Fruit fly (Drosophila melanogaster) whole organism, embryonic: ENCODE results near the gene CG7810.

Experiments
- BEAF-32 ChIP-seq: fragments of 200-800 bp; sonication (Bioruptor generic); optimal IDR thresholded peaks from 3 replicates; lab custom pipeline; 2017; ENCODE audit warnings: missing biosample characterization, missing genetic modification characterization, mild to moderate bottlenecking, moderate library complexity, missing genetic modification reagents
- CG1529 ChIP-seq: fragments of 200-800 bp; sonication (Bioruptor generic); optimal IDR thresholded peaks from 3 replicates; lab custom pipeline; 2018; ENCODE audit warnings: missing biosample characterization, missing genetic modification characterization
- CG17802 ChIP-seq: fragments of 200-800 bp; sonication (Bioruptor generic); optimal IDR thresholded peaks from 2 replicates; lab custom pipeline; 2018; ENCODE audit warnings: missing biosample characterization, mild to moderate bottlenecking, missing genetic modification characterization, moderate library complexity
- CG3163 ChIP-seq: fragments of 200-800 bp; sonication (Bioruptor generic); optimal IDR thresholded peaks from 3 replicates; lab custom pipeline; 2016; ENCODE audit warnings: missing biosample characterization, missing genetic modification characterization
- CG6272 ChIP-seq: fragments of 200-800 bp; sonication (Bioruptor generic); IDR thresholded peaks from 2 replicates; pipeline ENCODE4 v1.3.6; 2022; ENCODE audit warnings: missing biosample characterization, missing genetic modification characterization
- Rfx ChIP-seq: fragments of 200-800 bp; sonication (Bioruptor generic); IDR thresholded peaks from 2 replicates; pipeline ENCODE4 v1.3.6; 2022; ENCODE audit warnings: missing biosample characterization, missing genetic modification characterization
- cwo ChIP-seq: fragments of 200-800 bp; sonication (Bioruptor generic); optimal IDR thresholded peaks from 3 replicates; lab custom pipeline; 2017; ENCODE audit warnings: missing biosample characterization, missing genetic modification characterization, mild to moderate bottlenecking, moderate library complexity, missing genetic modification reagents

DNA sequence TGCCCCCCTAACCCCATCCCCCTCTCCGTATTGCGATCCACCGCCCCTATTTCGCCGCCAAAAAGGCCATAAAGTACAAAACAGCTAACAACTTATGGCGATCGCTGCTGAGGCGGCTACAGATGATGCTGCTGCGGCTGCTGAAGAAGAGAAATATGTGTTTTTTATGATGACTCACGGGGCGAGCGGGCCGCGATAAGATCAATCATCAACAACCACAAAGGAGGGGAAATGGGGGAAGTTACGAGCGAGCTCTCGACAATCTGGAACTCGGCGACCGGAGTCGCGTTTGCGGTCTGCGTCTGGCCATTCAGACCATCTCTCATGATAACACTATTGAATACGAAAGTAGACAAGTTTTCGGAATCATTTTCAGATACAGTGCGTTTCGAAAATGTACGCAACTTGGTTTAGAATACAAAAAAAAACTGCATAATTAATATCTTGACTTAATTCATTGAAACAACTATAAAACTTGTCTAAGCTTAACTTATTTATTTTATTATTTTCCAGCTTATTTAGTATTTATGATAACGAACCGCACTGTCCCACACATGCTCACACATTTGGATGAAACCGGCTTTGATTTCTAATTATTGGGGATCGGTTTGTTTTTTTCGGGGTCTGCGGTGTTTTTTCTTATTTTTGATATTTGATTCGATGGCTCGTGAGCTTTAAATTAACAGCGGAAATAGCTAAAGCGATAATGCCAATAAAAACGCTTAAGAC, 18.7 kb downstream of the CG7810 start:
- peak; percentile 98 for TF ChIP-seq Rfx
- TF ChIP-seq CG3163 (GFP tag; lab: Kevin White, UChicago), result peak; percentile 78
- TF ChIP-seq CG6272 (GFP tag; lab: Robert Waterston, UW), result peak; percentile 93
- TF ChIP-seq CG17802, result peak; percentile 81
- peak; percentile 93 for TF ChIP-seq CG1529
- peak; percentile 4 for TF ChIP-seq BEAF-32 (GFP tag; lab: Kevin White, UChicago)
- peak; percentile 94 for TF ChIP-seq cwo (GFP tag; lab: Kevin White, UChicago)
